Worm (Caenorhabditis elegans) whole organism, dauer: Measurements from ENCODE around the gene sel-5.

ENCODE experiments used
- unc-62 ChIP-seq: sonication (generic microtip); optimal IDR thresholded peaks from 2 replicates; lab custom pipeline; 2017; ENCODE audit warnings: missing biosample characterization, missing genetic modification reagents, missing genetic modification characterization

sel-5 gene

ce11 chrIII:4525998-4526397 lies 52.2 kb downstream of the sel-5 start:
- no peak for TF ChIP-seq unc-62

- TF ChIP-seq unc-62 = no peak
Observed at ce11 chrIII:4524071-4524470, 54.2 kb downstream of the sel-5 start.

ce11 chrIII:4523411-4523810 lies 54.8 kb downstream of the sel-5 start:
- no peak for TF ChIP-seq unc-62
